Worm (Caenorhabditis elegans): ENCODE measurements around the gene C37C3.2.

DNA sequence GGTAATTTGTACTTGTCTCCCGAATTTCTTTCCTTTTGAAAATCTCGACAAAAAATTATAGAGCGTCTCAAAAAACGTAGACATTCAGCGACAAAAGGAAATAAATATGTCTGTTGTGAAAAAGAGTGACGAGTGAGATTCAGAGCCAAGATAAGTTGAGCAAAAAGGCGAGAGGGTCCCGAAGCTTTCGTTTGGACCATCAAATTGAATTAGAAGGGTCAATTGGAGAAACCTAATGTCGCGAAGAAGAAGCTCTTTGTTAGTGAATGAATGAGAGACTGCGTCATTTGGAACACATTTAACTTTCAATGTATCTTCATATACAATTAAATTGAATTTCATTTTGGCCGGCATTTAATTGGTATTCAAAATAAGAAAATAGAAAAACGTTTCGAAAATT lies 39.3 kb upstream of the C37C3.2 start:
- no peak for TF ChIP-seq nhr-76 (tag; optimal IDR thresholded peaks at IDR 0.05)
- no peak for TF ChIP-seq nhr-237 (tag; optimal IDR thresholded peaks at IDR 0.05)
- no peak for TF ChIP-seq skn-1 (tag; optimal IDR thresholded peaks at IDR 0.05)
- TF ChIP-seq mml-1 (tag; optimal IDR thresholded peaks at IDR 0.05): no peak
- no peak for TF ChIP-seq snpc-4 (tag; optimal IDR thresholded peaks at IDR 0.05)
- no peak for TF ChIP-seq nhr-77 (tag; optimal IDR thresholded peaks at IDR 0.05)
- no peak for TF ChIP-seq ceh-9 (tag; optimal IDR thresholded peaks at IDR 0.05)
- no peak for TF ChIP-seq nhr-23 (tag; optimal IDR thresholded peaks at IDR 0.05)
- no peak for TF ChIP-seq pqm-1 (tag; optimal IDR thresholded peaks at IDR 0.05)

All from whole organism, L3 larva.